Fruit fly (Drosophila melanogaster): ENCODE measurements around the gene Spn77Bc.

DNA sequence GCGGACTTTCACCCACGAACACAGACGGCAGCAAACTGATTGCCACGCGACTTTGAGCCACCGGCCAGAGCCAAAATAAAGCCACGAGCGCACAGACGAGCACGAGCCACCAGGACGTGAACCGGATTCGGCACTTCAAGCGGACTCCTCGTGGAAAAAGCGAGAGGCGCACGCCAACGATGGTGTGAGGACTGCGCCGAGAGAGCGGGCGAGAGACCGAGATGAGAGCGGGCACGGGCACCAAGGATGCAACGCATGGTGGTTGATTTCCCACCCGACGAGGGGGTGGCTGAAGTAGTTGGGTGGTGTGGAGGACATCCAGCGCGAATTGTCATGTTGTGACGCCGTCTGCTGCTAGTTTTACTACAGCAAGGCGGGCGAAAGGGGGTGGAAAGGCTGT, 47.3 kb upstream of the Spn77Bc start, which contains the start of gene gogo:
- TF ChIP-seq Chrac-16 (GFP tag; optimal IDR thresholded peaks at IDR 0.05) (no peak), CG6854 (GFP tag; optimal IDR thresholded peaks at IDR 0.05) (no peak), Hr39 (optimal IDR thresholded peaks at IDR 0.05) (no peak), tll (GFP tag; optimal IDR thresholded peaks at IDR 0.05) (no peak), dmrt99B (tag; optimal IDR thresholded peaks at IDR 0.05) (no peak), klu (GFP tag; IDR thresholded peaks at IDR 0.05) (no peak), YL-1 (GFP tag; optimal IDR thresholded peaks at IDR 0.05) (no peak), ci (GFP tag; IDR thresholded peaks at IDR 0.05) (peak; percentile 57; the same call in 1 of the 3 replicates), CG14710 (tag; optimal IDR thresholded peaks at IDR 0.05) (no peak), p53 (GFP tag; optimal IDR thresholded peaks at IDR 0.05) (no peak)
